Worm (Caenorhabditis elegans): ENCODE measurements around the gene C50F4.8.

DNA sequence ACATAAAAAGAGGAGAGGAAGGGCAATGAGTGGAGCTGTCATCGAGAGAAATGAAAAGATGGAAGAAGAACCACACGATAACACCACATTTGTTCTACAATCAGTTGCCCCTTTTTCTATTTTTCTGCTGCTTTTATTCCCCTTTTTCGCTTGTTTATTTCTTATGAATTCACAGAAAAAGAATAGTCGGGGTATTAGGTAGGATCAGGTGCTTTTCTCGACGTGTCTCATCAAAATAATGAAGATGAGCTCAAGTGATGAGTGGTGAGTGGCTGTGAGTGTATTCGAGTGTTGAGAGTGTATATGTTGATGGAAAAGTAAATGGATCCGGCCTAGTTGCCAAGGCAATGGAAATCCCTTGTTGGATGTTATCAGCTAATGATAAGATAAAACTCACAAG lies 33.2 kb downstream of the C50F4.8 start:
- TF ChIP-seq skn-1 (tag; optimal IDR thresholded peaks at IDR 0.05) (no peak), tbx-2 (tag; optimal IDR thresholded peaks at IDR 0.05) (no peak), elt-2 (tag; optimal IDR thresholded peaks at IDR 0.05) (no peak), ama-1 (optimal IDR thresholded peaks at IDR 0.05) (no peak), nhr-11 (tag; optimal IDR thresholded peaks at IDR 0.05) (no peak), elt-3 (tag; optimal IDR thresholded peaks at IDR 0.05) (no peak), ceh-82 (tag; optimal IDR thresholded peaks at IDR 0.05) (no peak), daf-12 (tag; optimal IDR thresholded peaks at IDR 0.05) (no peak), ceh-9 (tag; optimal IDR thresholded peaks at IDR 0.05) (no peak)
